Fruit fly (Drosophila melanogaster) whole organism, embryonic: ENCODE results near the gene TotM.

Experiments used
- corto ChIP-seq: fragments of 200-800 bp; sonication (Bioruptor generic); optimal IDR thresholded peaks from 2 replicates; lab custom pipeline; 2016; ENCODE audit warnings: missing biosample characterization, mild to moderate bottlenecking, missing genetic modification characterization, moderate library complexity
- sna ChIP-seq: fragments of 200-800 bp; sonication (Bioruptor generic); IDR thresholded peaks from 2 replicates; pipeline ENCODE4 v1.3.6; 2022; ENCODE audit warnings: missing biosample characterization, missing genetic modification characterization; ENCODE audit not compliant: partially characterized antibody
- vnd ChIP-seq: fragments of 200-800 bp; sonication (Bioruptor generic); IDR thresholded peaks from 3 replicates; pipeline ENCODE4 v1.3.6; 2022; ENCODE audit warnings: missing biosample characterization, missing genetic modification characterization; ENCODE audit not compliant: partially characterized antibody

DNA sequence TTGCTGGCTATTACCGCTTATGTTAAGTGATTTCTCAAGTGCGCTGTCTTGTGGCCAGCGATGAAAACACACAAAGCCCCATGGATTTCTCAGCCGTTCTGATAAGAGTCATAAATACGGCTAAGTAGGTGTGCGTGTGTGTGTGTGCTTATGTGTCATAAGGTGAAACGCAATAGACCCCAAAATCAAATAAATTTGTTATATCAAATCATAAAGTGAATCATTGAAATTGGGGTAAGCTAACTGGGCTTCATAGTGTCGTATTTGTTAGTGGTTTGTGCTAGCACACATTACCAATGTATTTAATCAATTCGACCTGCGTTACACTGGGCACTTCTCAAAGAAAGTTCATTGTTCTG is 30.1 kb upstream of the TotM start:
- TF ChIP-seq corto (GFP tag; lab: Kevin White, UChicago) (no peak), vnd (GFP tag; lab: Robert Waterston, UW) (no peak), sna (no peak)
